Fruit fly (Drosophila melanogaster) whole organism, embryonic: Measurements from ENCODE around the gene Pka-C1.

Experiments
- Aef1 ChIP-seq: fragments of 200-800 bp; sonication (Bioruptor generic); IDR thresholded peaks from 3 replicates; pipeline ENCODE4 v1.3.6; 2022; ENCODE audit warnings: missing biosample characterization, missing genetic modification characterization
- CG1024 ChIP-seq: fragments of 200-800 bp; sonication (Bioruptor generic); IDR thresholded peaks from 2 replicates; pipeline ENCODE4 v1.3.6; 2022; ENCODE audit warnings: missing biosample characterization, missing genetic modification characterization
- CG13287 ChIP-seq: fragments of 200-800 bp; sonication (Bioruptor generic); IDR thresholded peaks from 2 replicates; pipeline ENCODE4 v1.3.6; 2022; ENCODE audit warnings: missing biosample characterization, missing genetic modification characterization; ENCODE audit not compliant: partially characterized antibody
- CG14014 ChIP-seq: fragments of 200-800 bp; sonication (Bioruptor generic); IDR thresholded peaks from 2 replicates; pipeline ENCODE4 v1.3.6; 2022; ENCODE audit warnings: missing biosample characterization, missing genetic modification characterization
- CG15696 ChIP-seq: fragments of 200-800 bp; sonication (Bioruptor generic); optimal IDR thresholded peaks from 2 replicates; lab custom pipeline; 2019; ENCODE audit warnings: missing biosample characterization, mild to moderate bottlenecking, missing genetic modification characterization, moderate library complexity
- CG2199 ChIP-seq: fragments of 200-800 bp; sonication (Bioruptor generic); IDR thresholded peaks from 3 replicates; pipeline ENCODE4 v1.3.6; 2022; ENCODE audit warnings: missing biosample characterization, missing genetic modification characterization
- CG2889 ChIP-seq: fragments of 200-800 bp; sonication (Bioruptor generic); IDR thresholded peaks from 3 replicates; pipeline ENCODE4 v1.3.6; 2022; ENCODE audit warnings: missing biosample characterization, missing genetic modification characterization
- CG31388 ChIP-seq: fragments of 200-800 bp; sonication (Bioruptor generic); optimal IDR thresholded peaks from 2 replicates; lab custom pipeline; 2016; ENCODE audit warnings: missing biosample characterization, missing genetic modification characterization
- CG34376 ChIP-seq: fragments of 200-800 bp; sonication (Bioruptor generic); optimal IDR thresholded peaks from 2 replicates; lab custom pipeline; 2018; ENCODE audit warnings: missing biosample characterization, mild to moderate bottlenecking, missing genetic modification characterization
- CG4707 ChIP-seq: fragments of 200-800 bp; sonication (Bioruptor generic); optimal IDR thresholded peaks from 2 replicates; lab custom pipeline; 2018; ENCODE audit warnings: missing biosample characterization, mild to moderate bottlenecking, missing genetic modification characterization, moderate library complexity
- CG4730 ChIP-seq: fragments of 200-800 bp; sonication (Bioruptor generic); IDR thresholded peaks from 2 replicates; pipeline ENCODE4 v1.3.6; 2022; ENCODE audit warnings: missing biosample characterization, missing genetic modification characterization
- CG5245 ChIP-seq: fragments of 200-800 bp; sonication (Bioruptor generic); optimal IDR thresholded peaks from 3 replicates; lab custom pipeline; 2016; ENCODE audit warnings: missing biosample characterization, missing genetic modification characterization
- CG7556 ChIP-seq: fragments of 200-800 bp; sonication (Bioruptor generic); optimal IDR thresholded peaks from 2 replicates; lab custom pipeline; 2017; ENCODE audit warnings: missing biosample characterization, mild to moderate bottlenecking, missing genetic modification characterization
- Chrac-16 ChIP-seq: fragments of 200-800 bp; sonication (Bioruptor generic); optimal IDR thresholded peaks from 3 replicates; lab custom pipeline; 2016; ENCODE audit warnings: missing biosample characterization, missing genetic modification characterization
- Elba2 ChIP-seq: fragments of 200-800 bp; sonication (Bioruptor generic); optimal IDR thresholded peaks from 3 replicates; lab custom pipeline; 2016; ENCODE audit warnings: missing biosample characterization, missing genetic modification characterization
- GATAe ChIP-seq: fragments of 200-800 bp; sonication (Bioruptor generic); conservative IDR thresholded peaks from 2 replicates; pipeline ENCODE4 v1.3.6; 2022; ENCODE audit warnings: missing biosample characterization, missing genetic modification characterization
- HLH54F ChIP-seq: fragments of 200-800 bp; sonication (Bioruptor generic); optimal IDR thresholded peaks from 3 replicates; lab custom pipeline; 2016; ENCODE audit warnings: missing biosample characterization, missing genetic modification characterization
- Kr ChIP-seq: fragments of 200-800 bp; sonication (Bioruptor generic); optimal IDR thresholded peaks from 2 replicates; lab custom pipeline; 2017; ENCODE audit warnings: missing biosample characterization, mild to moderate bottlenecking, missing genetic modification characterization
- Neu2 ChIP-seq: fragments of 200-800 bp; sonication (Bioruptor generic); optimal IDR thresholded peaks from 3 replicates; lab custom pipeline; 2016; ENCODE audit warnings: missing biosample characterization, missing genetic modification characterization, borderline replicate concordance
- Nf-YB ChIP-seq: fragments of 200-800 bp; sonication (Bioruptor generic); optimal IDR thresholded peaks from 3 replicates; lab custom pipeline; 2019; ENCODE audit warnings: missing biosample characterization, mild to moderate bottlenecking, missing genetic modification characterization, moderate library complexity
- Oaz ChIP-seq: fragments of 200-800 bp; sonication (Bioruptor generic); IDR thresholded peaks from 2 replicates; pipeline ENCODE4 v1.3.6; 2022; ENCODE audit warnings: missing biosample characterization, missing genetic modification characterization
- Rx ChIP-seq: fragments of 200-800 bp; sonication (Bioruptor generic); IDR thresholded peaks from 2 replicates; pipeline ENCODE4 v1.3.6; 2022; ENCODE audit warnings: missing biosample characterization, missing genetic modification characterization
- Side ChIP-seq: fragments of 200-800 bp; sonication (Bioruptor generic); optimal IDR thresholded peaks from 2 replicates; lab custom pipeline; 2016; ENCODE audit warnings: missing biosample characterization, missing genetic modification characterization
- Spps ChIP-seq: fragments of 200-800 bp; sonication (Bioruptor generic); optimal IDR thresholded peaks from 2 replicates; lab custom pipeline; 2018; ENCODE audit warnings: missing biosample characterization, mild to moderate bottlenecking, missing genetic modification characterization
- Sry-δ ChIP-seq: fragments of 200-800 bp; sonication (Bioruptor generic); optimal IDR thresholded peaks from 2 replicates; lab custom pipeline; 2016; ENCODE audit warnings: missing biosample characterization, missing genetic modification characterization
- Stat92E ChIP-seq, 3 experiments: fragments of >200 bp in 2 of 3; fragments of 200-800 bp in 1 of 3; sonication (Bioruptor generic) in 1 of 3; optimal IDR thresholded peaks; 2 replicates each; lab custom pipeline; 2017 to 2019; ENCODE audit warnings: missing biosample characterization in 3 of 3, missing genetic modification characterization in 3 of 3, mild to moderate bottlenecking in 1 of 3, moderate library complexity in 1 of 3
- TFAM ChIP-seq: fragments of 200-800 bp; sonication (Bioruptor generic); optimal IDR thresholded peaks from 2 replicates; lab custom pipeline; 2017; ENCODE audit warnings: missing biosample characterization, missing genetic modification characterization, inconsistent platforms
- Taf1 ChIP-seq: fragments of 200-800 bp; sonication (Bioruptor generic); IDR thresholded peaks from 2 replicates; pipeline ENCODE4 v1.3.6; 2022; ENCODE audit warnings: missing biosample characterization, missing genetic modification characterization
- al ChIP-seq: fragments of 200-800 bp; sonication (Bioruptor generic); IDR thresholded peaks from 2 replicates; pipeline ENCODE4 v1.3.6; 2022; ENCODE audit warnings: missing biosample characterization, missing genetic modification characterization
- cas ChIP-seq: fragments of 200-800 bp; sonication (Bioruptor generic); IDR thresholded peaks from 2 replicates; pipeline ENCODE4 v1.3.6; 2022; ENCODE audit warnings: missing biosample characterization, missing genetic modification characterization
- corto ChIP-seq: fragments of 200-800 bp; sonication (Bioruptor generic); optimal IDR thresholded peaks from 2 replicates; lab custom pipeline; 2016; ENCODE audit warnings: missing biosample characterization, mild to moderate bottlenecking, missing genetic modification characterization, moderate library complexity
- dan ChIP-seq: fragments of 200-800 bp; sonication (Bioruptor generic); IDR thresholded peaks from 2 replicates; pipeline ENCODE4 v1.3.6; 2022; ENCODE audit warnings: missing biosample characterization, missing genetic modification characterization
- dmrt11E ChIP-seq: fragments of 200-800 bp; sonication (Bioruptor generic); optimal IDR thresholded peaks from 3 replicates; lab custom pipeline; 2018; ENCODE audit warnings: missing biosample characterization, mild to moderate bottlenecking, missing genetic modification characterization, moderate library complexity
- fd64A ChIP-seq: fragments of 200-800 bp; sonication (Bioruptor generic); optimal IDR thresholded peaks from 3 replicates; lab custom pipeline; 2018; ENCODE audit warnings: missing biosample characterization, mild to moderate bottlenecking, missing genetic modification characterization
- ftz-f1 ChIP-seq: fragments of 200-800 bp; sonication (Bioruptor generic); optimal IDR thresholded peaks from 2 replicates; lab custom pipeline; 2016; ENCODE audit warnings: missing biosample characterization, missing genetic modification characterization
- insv ChIP-seq, 2 experiments: fragments of 200-800 bp; sonication (Bioruptor generic); optimal IDR thresholded peaks; 3 replicates each; lab custom pipeline; 2016 to 2018; ENCODE audit warnings: missing biosample characterization in 2 of 2, missing genetic modification characterization in 2 of 2
- jigr1 ChIP-seq: fragments of 200-800 bp; sonication (Bioruptor generic); IDR thresholded peaks from 3 replicates; pipeline ENCODE4 v1.3.6; 2022; ENCODE audit warnings: missing biosample characterization, missing genetic modification characterization
- ken ChIP-seq: fragments of 200-800 bp; sonication (Bioruptor generic); IDR thresholded peaks from 3 replicates; pipeline ENCODE4 v1.3.6; 2022; ENCODE audit warnings: missing biosample characterization, missing genetic modification characterization
- kni ChIP-seq: fragments of 200-800 bp; sonication (Bioruptor generic); optimal IDR thresholded peaks from 3 replicates; lab custom pipeline; 2017; ENCODE audit warnings: mild to moderate bottlenecking, missing biosample characterization, missing genetic modification reagents, missing genetic modification characterization
- mam ChIP-seq: fragments of 200-800 bp; sonication (Bioruptor generic); optimal IDR thresholded peaks from 3 replicates; lab custom pipeline; 2016; ENCODE audit warnings: missing biosample characterization, missing genetic modification characterization
- nerfin-2 ChIP-seq: fragments of 200-800 bp; sonication (Bioruptor generic); IDR thresholded peaks from 2 replicates; pipeline ENCODE4 v1.3.6; 2022; ENCODE audit warnings: missing biosample characterization, missing genetic modification characterization; ENCODE audit not compliant: partially characterized antibody
- sens-2 ChIP-seq: fragments of 200-800 bp; sonication (Bioruptor generic); IDR thresholded peaks from 2 replicates; pipeline ENCODE4 v1.3.6; 2022; ENCODE audit warnings: missing biosample characterization, missing genetic modification characterization
- shn ChIP-seq: fragments of 200-800 bp; sonication (Bioruptor generic); optimal IDR thresholded peaks from 3 replicates; lab custom pipeline; 2016; ENCODE audit warnings: missing biosample characterization, missing genetic modification characterization
- slou ChIP-seq: fragments of 200-800 bp; sonication (Bioruptor generic); optimal IDR thresholded peaks from 3 replicates; lab custom pipeline; 2016; ENCODE audit warnings: missing biosample characterization, missing genetic modification characterization
- sob ChIP-seq: fragments of 200-800 bp; sonication (Bioruptor generic); IDR thresholded peaks from 2 replicates; pipeline ENCODE4 v1.3.6; 2022; ENCODE audit warnings: missing biosample characterization, missing genetic modification characterization
- ssp ChIP-seq: fragments of 200-800 bp; sonication (Bioruptor generic); IDR thresholded peaks from 2 replicates; pipeline ENCODE4 v1.3.6; 2022; ENCODE audit warnings: missing biosample characterization, missing genetic modification characterization
- tin ChIP-seq: fragments of 200-800 bp; sonication (Bioruptor generic); optimal IDR thresholded peaks from 3 replicates; lab custom pipeline; 2016; ENCODE audit warnings: missing biosample characterization, missing genetic modification characterization
- tup ChIP-seq: fragments of 200-800 bp; sonication (Bioruptor generic); optimal IDR thresholded peaks from 2 replicates; lab custom pipeline; 2016; ENCODE audit warnings: missing biosample characterization, mild to moderate bottlenecking, missing genetic modification characterization, moderate library complexity
- unpg ChIP-seq: fragments of 200-800 bp; sonication (Bioruptor generic); optimal IDR thresholded peaks from 3 replicates; lab custom pipeline; 2018; ENCODE audit warnings: missing biosample characterization, mild to moderate bottlenecking, missing genetic modification characterization, moderate library complexity
- vvl ChIP-seq: fragments of 200-800 bp; sonication (Bioruptor generic); IDR thresholded peaks from 2 replicates; pipeline ENCODE4 v1.3.6; 2022; ENCODE audit warnings: missing biosample characterization, missing genetic modification characterization

Gene Pka-C1

DNA sequence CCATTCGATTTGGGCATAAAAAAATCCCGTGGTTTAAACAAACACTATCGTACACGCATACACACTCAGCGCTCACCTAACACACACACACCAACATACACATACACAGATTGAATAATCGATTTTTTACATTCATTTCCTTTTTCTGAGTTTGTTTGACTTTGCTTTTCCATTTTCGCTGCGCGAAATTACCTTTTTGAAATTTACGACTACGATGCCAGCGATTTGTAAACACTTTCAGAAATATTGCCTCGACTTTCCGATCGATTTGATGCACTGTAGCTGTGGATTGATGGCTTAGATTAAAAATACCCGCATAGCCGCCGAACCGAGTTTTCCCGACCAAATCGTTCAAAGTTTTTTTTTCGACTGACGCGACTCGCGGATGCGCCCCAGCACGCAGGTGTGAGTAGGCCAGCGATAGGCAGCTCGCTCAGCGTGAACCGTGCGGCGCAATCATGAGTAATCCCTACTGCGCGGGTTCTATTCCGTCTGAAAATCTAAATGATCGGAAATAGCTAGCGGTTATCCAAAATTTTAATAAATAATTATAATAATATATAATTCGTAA lies at the start of gene Pka-C1 (continued):
- TF ChIP-seq vvl (peak; percentile 35), Stat92E (GFP tag; optimal IDR thresholded peaks at IDR 0.05; lab: Kevin White, UChicago) (no peak), kni (no peak), Kr (no peak), CG2199 (GFP tag; lab: Robert Waterston, UW) (0 out of 3 replicates have a peak, but pooled peaks have one; percentile 49), Taf1 (no peak), CG4730 (no peak), CG15696 (tag; lab: Kevin White, UChicago) (no peak), dmrt11E (tag; lab: Kevin White, UChicago) (peak; percentile 24), nerfin-2 (GFP tag; lab: Robert Waterston, UW) (peak; percentile 22; the same call in 1 of the 2 replicates), CG4707 (no peak), jigr1 (no peak), mam (GFP tag; lab: Kevin White, UChicago) (no peak), CG7556 (GFP tag; lab: Kevin White, UChicago) (no peak), CG1024 (GFP tag; lab: Robert Waterston, UW) (peak; percentile 37; the same call in 1 of the 2 replicates), cas (GFP tag; lab: Robert Waterston, UW) (no peak), CG13287 (peak; percentile 10; the same call in 1 of the 2 replicates), CG14014 (peak; percentile 30; the same call in 1 of the 2 replicates), Nf-YB (GFP tag; lab: Kevin White, UChicago) (no peak), sob (GFP tag; lab: Robert Waterston, UW) (peak; percentile 47), insv (GFP tag; optimal IDR thresholded peaks at IDR 0.05; lab: Kevin White, UChicago) (no peak), unpg (GFP tag; lab: Kevin White, UChicago) (no peak), Aef1 (0 out of 3 replicates have a peak, but pooled peaks have one; percentile 22), shn (GFP tag; lab: Kevin White, UChicago) (no peak), tup (GFP tag; lab: Kevin White, UChicago) (no peak), GATAe (peak; percentile 15; the same call in 1 of the 2 replicates), CG2889 (GFP tag; lab: Robert Waterston, UW) (no peak), al (no peak), ssp (GFP tag; lab: Robert Waterston, UW) (peak; percentile 48), Side (no peak), corto (GFP tag; lab: Kevin White, UChicago) (no peak), Chrac-16 (GFP tag; lab: Kevin White, UChicago) (no peak), fd64A (no peak), TFAM (GFP tag; lab: Kevin White, UChicago) (no peak), Rx (GFP tag; lab: Robert Waterston, UW) (peak; percentile 17; the same call in 1 of the 2 replicates), Spps (tag; lab: Kevin White, UChicago) (no peak), Neu2 (GFP tag; lab: Kevin White, UChicago) (no peak), tin (no peak), CG5245 (GFP tag; lab: Kevin White, UChicago) (no peak), CG31388 (no peak), Elba2 (no peak), sens-2 (no peak), slou (GFP tag; lab: Kevin White, UChicago) (no peak), ken (GFP tag; lab: Robert Waterston, UW) (no peak), ftz-f1 (peak; percentile 14), CG34376 (peak; percentile 39), Sry-δ (GFP tag; lab: Kevin White, UChicago) (peak; percentile 51), dan (no peak), Oaz (0 out of 2 replicates have a peak, but pooled peaks have one; percentile 5), HLH54F (no peak)
